Worm (Caenorhabditis elegans): ENCODE results near the gene srx-21.

ce11 chrV:725807-726572, 49.2 kb downstream of the srx-21 start:
- TF ChIP-seq elt-3 (tag; optimal IDR thresholded peaks at IDR 0.05) = no peak
- no peak for TF ChIP-seq nhr-12 (tag; optimal IDR thresholded peaks at IDR 0.05)
- no peak for TF ChIP-seq blmp-1 (tag; optimal IDR thresholded peaks at IDR 0.05; ENCODE audit: insufficient read depth)
- no peak for TF ChIP-seq nhr-11 (tag; optimal IDR thresholded peaks at IDR 0.05)
- TF ChIP-seq snpc-4 (tag; optimal IDR thresholded peaks at IDR 0.05) = no peak

Data from whole organism, L2 larva.